Worm (Caenorhabditis elegans): ENCODE results near the gene ifd-1.

DNA sequence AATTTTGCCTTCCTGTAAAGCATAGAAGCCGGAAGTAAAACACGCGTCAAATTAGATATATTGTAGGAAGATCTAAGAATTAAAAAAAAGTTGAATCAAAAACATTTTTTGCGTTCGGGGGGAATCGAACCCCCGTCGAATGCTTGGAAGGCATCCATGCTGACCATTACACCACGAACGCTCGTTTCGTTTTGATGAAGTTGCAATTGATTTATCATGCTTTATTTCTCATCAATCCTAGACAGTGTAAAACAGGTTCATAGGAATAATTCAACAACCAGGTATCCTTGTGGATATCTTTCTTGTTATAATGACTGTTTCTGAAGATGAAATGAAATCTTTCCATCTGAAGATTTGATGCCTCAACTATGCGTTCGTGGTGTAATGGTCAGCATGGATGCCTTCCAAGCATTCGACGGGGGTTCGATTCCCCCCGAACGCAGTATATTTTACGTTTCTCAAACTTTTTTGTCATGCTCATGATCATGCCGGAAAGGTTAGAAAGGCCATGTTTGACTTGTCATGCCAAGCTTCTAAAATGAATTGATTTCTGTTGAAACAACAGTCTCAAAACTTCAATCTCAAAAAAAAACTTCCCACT lies 4.3 kb downstream of the ifd-1 start:
- TF ChIP-seq dao-5 (tag; optimal IDR thresholded peaks at IDR 0.05) (no peak), him-1 (tag; optimal IDR thresholded peaks at IDR 0.05) (no peak), W03F9.2 (tag; optimal IDR thresholded peaks at IDR 0.05) (no peak)
